Worm (Caenorhabditis elegans): ENCODE data around the gene snn-1.

The snn-1 gene

ce11 chrIV:1834242-1834641 is 19.3 kb upstream of the snn-1 start, which contains the start of gene ccm-2:
Gene ccm-2 (plus strand): TSS chrIV:1834628.
- peak; percentile 60 for TF ChIP-seq elt-2 (tag; optimal IDR thresholded peaks at IDR 0.05)
- TF ChIP-seq C04F5.9 (tag; optimal IDR thresholded peaks at IDR 0.05), result no peak
- no peak for TF ChIP-seq ceh-90 (tag; optimal IDR thresholded peaks at IDR 0.05)

ce11 chrIV:1833115-1833514 is 18.2 kb upstream of the snn-1 start:
- no peak for TF ChIP-seq pqm-1 (tag; optimal IDR thresholded peaks at IDR 0.05)
- no peak for TF ChIP-seq ces-1 (GFP tag; optimal IDR thresholded peaks at IDR 0.05)
- TF ChIP-seq snpc-4 (tag; optimal IDR thresholded peaks at IDR 0.05), result no peak
- TF ChIP-seq pax-3 (tag; optimal IDR thresholded peaks at IDR 0.05), result no peak
- no peak for TF ChIP-seq zip-4 (GFP tag; optimal IDR thresholded peaks at IDR 0.05)
- TF ChIP-seq vab-15 (tag; optimal IDR thresholded peaks at IDR 0.05), result no peak
- TF ChIP-seq elt-3 (tag; optimal IDR thresholded peaks at IDR 0.05), result no peak

ce11 chrIV:1831174-1831573 is 16.3 kb upstream of the snn-1 start:
- TF ChIP-seq grh-1 (GFP tag; IDR thresholded peaks at IDR 0.05) (peak; percentile 74), isw-1 (GFP tag; IDR thresholded peaks at IDR 0.05) (peak; percentile 41; the same call in 1 of the 2 replicates), unc-98 (GFP tag; IDR thresholded peaks at IDR 0.05) (peak; percentile 79), nhr-19 (GFP tag; conservative IDR thresholded peaks at IDR 0.05) (peak; percentile 54; the same call in 1 of the 2 replicates), ets-5 (GFP tag; IDR thresholded peaks at IDR 0.05) (0 out of 2 replicates have a peak, but pooled peaks have one; percentile 99)

- TF ChIP-seq ama-1 (optimal IDR thresholded peaks at IDR 0.05) (no peak), unc-86 (tag; optimal IDR thresholded peaks at IDR 0.05) (peak; percentile 24), ets-5 (GFP tag; IDR thresholded peaks at IDR 0.05) (no peak), sptf-1 (tag; optimal IDR thresholded peaks at IDR 0.05) (no peak), snu-23 (GFP tag; optimal IDR thresholded peaks at IDR 0.05) (no peak), ceh-90 (tag; optimal IDR thresholded peaks at IDR 0.05) (no peak), efl-1 (optimal IDR thresholded peaks at IDR 0.05) (no peak), efl-1 (GFP tag; optimal IDR thresholded peaks at IDR 0.05 in 1 of 2) (peak in 1 of 2 experiments; percentile 81), nhr-11 (tag; optimal IDR thresholded peaks at IDR 0.05) (no peak), lin-13 (GFP tag; optimal IDR thresholded peaks at IDR 0.05) (no peak), lin-14 (GFP tag; optimal IDR thresholded peaks at IDR 0.05) (peak; percentile 51), pag-3 (tag; optimal IDR thresholded peaks at IDR 0.05; ENCODE audit: borderline replicate concordance, insufficient read depth) (no peak), mab-9 (GFP tag; IDR thresholded peaks at IDR 0.05) (no peak), dsc-1 (tag; optimal IDR thresholded peaks at IDR 0.05) (no peak), blmp-1 (tag; optimal IDR thresholded peaks at IDR 0.05) (no peak), nhr-76 (tag; optimal IDR thresholded peaks at IDR 0.05) (no peak), lin-39 (tag; optimal IDR thresholded peaks at IDR 0.05) (no peak), unc-62 (GFP tag; optimal IDR thresholded peaks at IDR 0.05) (no peak)
Measured at ce11 chrIV:1827362-1827761, 12.4 kb upstream of the snn-1 start.

DNA sequence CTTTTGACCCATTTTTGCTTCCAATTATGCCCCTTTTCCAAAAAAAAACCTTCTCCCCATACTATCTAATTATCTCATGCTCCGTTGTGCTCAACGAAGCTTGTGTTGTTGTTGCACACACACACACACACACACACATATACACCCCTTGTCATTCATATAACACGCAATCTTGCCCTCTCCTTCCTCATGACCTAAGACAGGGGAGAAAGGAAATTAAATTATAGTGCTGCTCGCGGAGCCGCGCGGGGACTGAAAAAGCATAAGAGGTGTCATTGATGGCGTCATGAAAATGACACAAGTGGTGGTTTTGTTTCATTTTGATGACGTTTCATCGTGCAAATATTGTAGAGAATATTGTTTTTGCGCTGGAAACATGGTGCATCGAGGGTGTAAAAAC is 11.8 kb upstream of the snn-1 start:
- TF ChIP-seq lsy-2 (tag; optimal IDR thresholded peaks at IDR 0.05) (peak in 1 of 2 experiments; percentile 42), lin-15B (tag; optimal IDR thresholded peaks at IDR 0.05) (no peak), sox-4 (tag; optimal IDR thresholded peaks at IDR 0.05) (no peak), nhr-71 (tag; optimal IDR thresholded peaks at IDR 0.05) (peak; percentile 56), fkh-4 (tag; optimal IDR thresholded peaks at IDR 0.05; ENCODE audit: borderline replicate concordance) (no peak), irx-1 (tag; optimal IDR thresholded peaks at IDR 0.05) (no peak), elt-2 (tag; optimal IDR thresholded peaks at IDR 0.05) (no peak), nhr-19 (GFP tag; conservative IDR thresholded peaks at IDR 0.05) (no peak), ceh-88 (GFP tag; IDR thresholded peaks at IDR 0.05) (no peak), hlh-4 (tag; optimal IDR thresholded peaks at IDR 0.05) (no peak), nhr-11 (tag; optimal IDR thresholded peaks at IDR 0.05) (no peak), snu-23 (GFP tag; optimal IDR thresholded peaks at IDR 0.05) (peak; percentile 19), hlh-17 (GFP tag; optimal IDR thresholded peaks at IDR 0.05; ENCODE audit: borderline replicate concordance) (no peak), dpl-1 (GFP tag; optimal IDR thresholded peaks at IDR 0.05) (no peak), unc-30 (tag; optimal IDR thresholded peaks at IDR 0.05) (no peak), skn-1 (tag; optimal IDR thresholded peaks at IDR 0.05) (no peak), sptf-1 (tag; optimal IDR thresholded peaks at IDR 0.05) (no peak), zip-4 (GFP tag; optimal IDR thresholded peaks at IDR 0.05) (no peak), ztf-4 (tag; optimal IDR thresholded peaks at IDR 0.05) (no peak), nhr-77 (tag; optimal IDR thresholded peaks at IDR 0.05) (no peak), ama-1 (optimal IDR thresholded peaks at IDR 0.05) (no peak), blmp-1 (tag; optimal IDR thresholded peaks at IDR 0.05) (no peak), dsc-1 (tag; optimal IDR thresholded peaks at IDR 0.05) (no peak), mab-9 (GFP tag; IDR thresholded peaks at IDR 0.05) (no peak), pax-3 (tag; optimal IDR thresholded peaks at IDR 0.05) (no peak), ceh-90 (tag; optimal IDR thresholded peaks at IDR 0.05) (no peak)

Data from whole organism, L1 larva.